Worm (Caenorhabditis elegans): ENCODE results near the gene tag-314.

Gene tag-314

ce11 chrV:10399290-10399689 lies 29.2 kb downstream of the tag-314 start:
- peak; percentile 53 for TF ChIP-seq pha-4 (tag; optimal IDR thresholded peaks at IDR 0.05)
- TF ChIP-seq ceh-16 (tag; optimal IDR thresholded peaks at IDR 0.05): no peak
- TF ChIP-seq nhr-67 (tag; optimal IDR thresholded peaks at IDR 0.05): no peak
- TF ChIP-seq nhr-43 (tag; optimal IDR thresholded peaks at IDR 0.05; ENCODE audit: poor library complexity, severe bottlenecking): no peak
- no peak for TF ChIP-seq elt-3 (tag; optimal IDR thresholded peaks at IDR 0.05)
- no peak for TF ChIP-seq R02D3.7 (tag; optimal IDR thresholded peaks at IDR 0.05)
- TF ChIP-seq jun-1 (tag; optimal IDR thresholded peaks at IDR 0.05): peak; percentile 14
- no peak for TF ChIP-seq sea-2 (GFP tag; optimal IDR thresholded peaks at IDR 0.05)
- TF ChIP-seq ceh-9 (tag; optimal IDR thresholded peaks at IDR 0.05): no peak
- no peak for TF ChIP-seq nhr-28 (tag; optimal IDR thresholded peaks at IDR 0.05)
- TF ChIP-seq elt-2 (tag; optimal IDR thresholded peaks at IDR 0.05): peak; percentile 96
- peak; percentile 80 for TF ChIP-seq pqm-1 (tag; optimal IDR thresholded peaks at IDR 0.05)

ce11 chrV:10398431-10398830 lies 30.1 kb downstream of the tag-314 start, which contains the start of gene ugt-2:
Gene ugt-2 (plus strand): TSS chrV:10398801.
- TF ChIP-seq daf-12 (tag; optimal IDR thresholded peaks at IDR 0.05) (no peak), pha-4 (tag; optimal IDR thresholded peaks at IDR 0.05) (peak; percentile 9), elt-2 (tag; optimal IDR thresholded peaks at IDR 0.05) (peak; percentile 62), elt-3 (tag; optimal IDR thresholded peaks at IDR 0.05) (no peak), nhr-76 (tag; optimal IDR thresholded peaks at IDR 0.05) (no peak), eor-1 (tag; optimal IDR thresholded peaks at IDR 0.05) (no peak), ama-1 (optimal IDR thresholded peaks at IDR 0.05) (no peak), nhr-77 (tag; optimal IDR thresholded peaks at IDR 0.05) (no peak), ZK546.5 (tag; optimal IDR thresholded peaks at IDR 0.05) (no peak), pqm-1 (tag; optimal IDR thresholded peaks at IDR 0.05) (peak; percentile 60), ceh-16 (tag; optimal IDR thresholded peaks at IDR 0.05) (no peak), ztf-4 (tag; optimal IDR thresholded peaks at IDR 0.05) (no peak), unc-39 (tag; optimal IDR thresholded peaks at IDR 0.05) (no peak)

- TF ChIP-seq aly-2 (tag; optimal IDR thresholded peaks at IDR 0.05): no peak
- no peak for TF ChIP-seq daf-12 (tag; optimal IDR thresholded peaks at IDR 0.05)
- TF ChIP-seq pqm-1 (tag; optimal IDR thresholded peaks at IDR 0.05): peak; percentile 59
- TF ChIP-seq fos-1 (tag; optimal IDR thresholded peaks at IDR 0.05): no peak
- TF ChIP-seq skn-1 (tag; optimal IDR thresholded peaks at IDR 0.05): no peak
- no peak for TF ChIP-seq mdl-1 (tag; optimal IDR thresholded peaks at IDR 0.05)
- TF ChIP-seq elt-2 (tag; optimal IDR thresholded peaks at IDR 0.05): peak; percentile 53
Observed at ce11 chrV:10395173-10395766, 33.2 kb downstream of the tag-314 start, which contains the start of the genes col-151 and ugt-1. Gene col-151 (minus strand): TSS chrV:10395223. Gene ugt-1 (plus strand): TSS chrV:10395663.

- TF ChIP-seq ztf-4 (tag; optimal IDR thresholded peaks at IDR 0.05) (no peak), nhr-77 (tag; optimal IDR thresholded peaks at IDR 0.05) (no peak), tbx-2 (tag; optimal IDR thresholded peaks at IDR 0.05) (no peak), nhr-23 (tag; optimal IDR thresholded peaks at IDR 0.05) (no peak), unc-62 (GFP tag; optimal IDR thresholded peaks at IDR 0.05) (no peak), skn-1 (tag; optimal IDR thresholded peaks at IDR 0.05) (no peak), daf-12 (tag; optimal IDR thresholded peaks at IDR 0.05) (no peak), ZK546.5 (tag; optimal IDR thresholded peaks at IDR 0.05) (no peak)
Observed at ce11 chrV:10393708-10394107, 34.8 kb downstream of the tag-314 start.

ce11 chrV:10388318-10388717 lies 40.2 kb downstream of the tag-314 start, which contains the start of gene AC3.5:
Gene AC3.5 (plus strand): TSS chrV:10388527.
- TF ChIP-seq ceh-82 (tag; optimal IDR thresholded peaks at IDR 0.05): no peak
- TF ChIP-seq ama-1 (optimal IDR thresholded peaks at IDR 0.05): no peak
- TF ChIP-seq nhr-25 (tag; optimal IDR thresholded peaks at IDR 0.05): no peak

- TF ChIP-seq nhr-237 (tag; optimal IDR thresholded peaks at IDR 0.05) (no peak), nhr-12 (tag; optimal IDR thresholded peaks at IDR 0.05) (no peak), nhr-43 (tag; optimal IDR thresholded peaks at IDR 0.05; ENCODE audit: poor library complexity, severe bottlenecking) (no peak), nhr-23 (tag; optimal IDR thresholded peaks at IDR 0.05) (peak; percentile 24), elt-3 (tag; optimal IDR thresholded peaks at IDR 0.05) (peak in 1 of 3 experiments; percentile 35), nhr-25 (tag; optimal IDR thresholded peaks at IDR 0.05) (peak; percentile 24), snpc-4 (tag; optimal IDR thresholded peaks at IDR 0.05) (no peak)
Observed at ce11 chrV:10387412-10387811, 41.1 kb downstream of the tag-314 start.
